Fruit fly (Drosophila melanogaster) whole organism, embryonic: ENCODE data around the gene Pp1-13C.
A peak's percentile ranks its signal among the peaks of the same experiment; 100 is the strongest.

Experiments
- Atf3 ChIP-seq: fragments of 200-800 bp; sonication (Bioruptor generic); optimal IDR thresholded peaks from 3 replicates; lab custom pipeline; 2016; ENCODE audit warnings: missing biosample characterization, missing genetic modification characterization
- Atf6 ChIP-seq: fragments of 200-800 bp; sonication (Bioruptor generic); IDR thresholded peaks from 2 replicates; pipeline ENCODE4 v1.3.6; 2022; ENCODE audit warnings: missing biosample characterization, missing genetic modification characterization
- CG1024 ChIP-seq: fragments of 200-800 bp; sonication (Bioruptor generic); IDR thresholded peaks from 2 replicates; pipeline ENCODE4 v1.3.6; 2022; ENCODE audit warnings: missing biosample characterization, missing genetic modification characterization
- CG11085 ChIP-seq: fragments of 200-800 bp; sonication (Bioruptor generic); IDR thresholded peaks from 2 replicates; pipeline ENCODE4 v1.3.6; 2022; ENCODE audit warnings: missing biosample characterization, missing genetic modification characterization
- CG14441 ChIP-seq: fragments of 200-800 bp; sonication (Bioruptor generic); IDR thresholded peaks from 2 replicates; pipeline ENCODE4 v1.3.6; 2022; ENCODE audit warnings: missing biosample characterization, missing genetic modification characterization
- CG1529 ChIP-seq: fragments of 200-800 bp; sonication (Bioruptor generic); optimal IDR thresholded peaks from 3 replicates; lab custom pipeline; 2018; ENCODE audit warnings: missing biosample characterization, missing genetic modification characterization
- CG16813 ChIP-seq: fragments of 200-800 bp; sonication (Bioruptor generic); IDR thresholded peaks from 3 replicates; pipeline ENCODE4 v1.3.6; 2022; ENCODE audit warnings: missing biosample characterization, missing genetic modification characterization; ENCODE audit not compliant: partially characterized antibody
- CG17385 ChIP-seq: fragments of 200-800 bp; sonication (Bioruptor generic); optimal IDR thresholded peaks from 3 replicates; lab custom pipeline; 2018; ENCODE audit warnings: missing biosample characterization, mild to moderate bottlenecking, missing genetic modification characterization
- CG17802 ChIP-seq: fragments of 200-800 bp; sonication (Bioruptor generic); optimal IDR thresholded peaks from 2 replicates; lab custom pipeline; 2018; ENCODE audit warnings: missing biosample characterization, mild to moderate bottlenecking, missing genetic modification characterization, moderate library complexity
- CG2712 ChIP-seq: fragments of 200-800 bp; optimal IDR thresholded peaks from 3 replicates; lab custom pipeline; 2019; ENCODE audit warnings: missing biosample characterization, mild to moderate bottlenecking, missing genetic modification characterization, moderate library complexity
- CG2889 ChIP-seq: fragments of 200-800 bp; sonication (Bioruptor generic); IDR thresholded peaks from 3 replicates; pipeline ENCODE4 v1.3.6; 2022; ENCODE audit warnings: missing biosample characterization, missing genetic modification characterization
- CG30020 ChIP-seq: fragments of 200-800 bp; optimal IDR thresholded peaks from 2 replicates; lab custom pipeline; 2019; ENCODE audit warnings: missing biosample characterization, mild to moderate bottlenecking, missing genetic modification characterization, moderate library complexity
- CG32532 ChIP-seq: fragments of 200-800 bp; sonication (Bioruptor generic); IDR thresholded peaks from 2 replicates; pipeline ENCODE4 v1.3.6; 2022; ENCODE audit warnings: missing biosample characterization, missing genetic modification characterization
- CG32767 ChIP-seq: fragments of 200-800 bp; sonication (Bioruptor generic); IDR thresholded peaks from 2 replicates; pipeline ENCODE4 v1.3.6; 2022; ENCODE audit warnings: missing biosample characterization, missing genetic modification characterization
- CG5180 ChIP-seq: fragments of 200-800 bp; sonication (Bioruptor generic); optimal IDR thresholded peaks from 3 replicates; lab custom pipeline; 2017; ENCODE audit warnings: missing biosample characterization, missing genetic modification characterization, mild to moderate bottlenecking, moderate library complexity, missing genetic modification reagents
- CG5953 ChIP-seq: fragments of 200-800 bp; sonication (Bioruptor generic); IDR thresholded peaks from 2 replicates; pipeline ENCODE4 v1.3.6; 2022; ENCODE audit warnings: missing biosample characterization, missing genetic modification characterization
- CG6813 ChIP-seq: fragments of 200-800 bp; sonication (Bioruptor generic); optimal IDR thresholded peaks from 2 replicates; lab custom pipeline; 2017; ENCODE audit warnings: missing biosample characterization, missing genetic modification characterization, mild to moderate bottlenecking, moderate library complexity, missing genetic modification reagents
- CG9817 ChIP-seq: fragments of 200-800 bp; sonication (Bioruptor generic); optimal IDR thresholded peaks from 2 replicates; lab custom pipeline; 2018; ENCODE audit warnings: missing biosample characterization, mild to moderate bottlenecking, missing genetic modification characterization, moderate library complexity
- CoRest ChIP-seq: fragments of 200-800 bp; sonication (Bioruptor generic); optimal IDR thresholded peaks from 3 replicates; lab custom pipeline; 2018; ENCODE audit warnings: missing biosample characterization, mild to moderate bottlenecking, missing genetic modification characterization, moderate library complexity
- Kr ChIP-seq: fragments of 200-800 bp; sonication (Bioruptor generic); optimal IDR thresholded peaks from 2 replicates; lab custom pipeline; 2017; ENCODE audit warnings: missing biosample characterization, mild to moderate bottlenecking, missing genetic modification characterization
- Mad ChIP-seq: fragments of 200-800 bp; sonication (Bioruptor generic); optimal IDR thresholded peaks from 2 replicates; lab custom pipeline; 2016; ENCODE audit warnings: missing biosample characterization, missing genetic modification characterization
- Med ChIP-seq: fragments of 200-800 bp; sonication (Bioruptor generic); peaks from one replicate; lab custom pipeline; 2016; ENCODE audit warnings: missing biosample characterization, missing genetic modification characterization, mild to moderate bottlenecking, inconsistent platforms, moderate library complexity
- PHDP ChIP-seq: fragments of 200-800 bp; sonication (Bioruptor generic); optimal IDR thresholded peaks from 3 replicates; lab custom pipeline; 2018; ENCODE audit warnings: missing biosample characterization, mild to moderate bottlenecking, missing genetic modification characterization, moderate library complexity
- Side ChIP-seq: fragments of 200-800 bp; sonication (Bioruptor generic); optimal IDR thresholded peaks from 2 replicates; lab custom pipeline; 2016; ENCODE audit warnings: missing biosample characterization, missing genetic modification characterization
- Sox100B ChIP-seq: fragments of 200-800 bp; sonication (Bioruptor generic); optimal IDR thresholded peaks from 3 replicates; lab custom pipeline; 2018; ENCODE audit warnings: missing biosample characterization, mild to moderate bottlenecking, missing genetic modification characterization
- Stat92E ChIP-seq, 3 experiments: fragments of >200 bp in 2 of 3; fragments of 200-800 bp in 1 of 3; sonication (Bioruptor generic) in 1 of 3; optimal IDR thresholded peaks; 2 replicates each; lab custom pipeline; 2017 to 2019; ENCODE audit warnings: missing biosample characterization in 3 of 3, missing genetic modification characterization in 3 of 3, mild to moderate bottlenecking in 1 of 3, moderate library complexity in 1 of 3
- Tbp ChIP-seq: fragments of >200 bp; optimal IDR thresholded peaks from 2 replicates; lab custom pipeline; 2018; ENCODE audit warnings: missing biosample characterization, missing genetic modification characterization
- Xrp1 ChIP-seq: fragments of 200-800 bp; sonication (Bioruptor generic); IDR thresholded peaks from 2 replicates; pipeline ENCODE4 v1.3.6; 2022; ENCODE audit warnings: missing biosample characterization, missing genetic modification characterization
- ase ChIP-seq: fragments of 200-800 bp; sonication (Bioruptor generic); IDR thresholded peaks from 3 replicates; pipeline ENCODE4 v1.3.6; 2022; ENCODE audit warnings: missing biosample characterization, missing genetic modification characterization
- bsh ChIP-seq, 2 experiments: fragments of 200-800 bp; sonication (Bioruptor generic); optimal IDR thresholded peaks; 2 replicates each; lab custom pipeline; 2017 to 2018; ENCODE audit warnings: mild to moderate bottlenecking in 2 of 2, missing biosample characterization in 2 of 2, missing genetic modification characterization in 2 of 2, moderate library complexity in 1 of 2
- danr ChIP-seq: fragments of 200-800 bp; sonication (Bioruptor generic); IDR thresholded peaks from 2 replicates; pipeline ENCODE4 v1.3.6; 2022; ENCODE audit warnings: missing biosample characterization, missing genetic modification characterization
- dpn ChIP-seq, 2 experiments: fragments of 200-800 bp; sonication (Bioruptor generic); optimal IDR thresholded peaks; 3 replicates each; lab custom pipeline; 2016; ENCODE audit warnings: missing biosample characterization in 2 of 2, missing genetic modification characterization in 2 of 2
- fd64A ChIP-seq: fragments of 200-800 bp; sonication (Bioruptor generic); optimal IDR thresholded peaks from 3 replicates; lab custom pipeline; 2018; ENCODE audit warnings: missing biosample characterization, mild to moderate bottlenecking, missing genetic modification characterization
- ftz-f1 ChIP-seq: fragments of 200-800 bp; sonication (Bioruptor generic); optimal IDR thresholded peaks from 2 replicates; lab custom pipeline; 2016; ENCODE audit warnings: missing biosample characterization, missing genetic modification characterization
- gce ChIP-seq: fragments of 200-800 bp; sonication (Bioruptor generic); IDR thresholded peaks from 3 replicates; pipeline ENCODE4 v1.3.6; 2022; ENCODE audit warnings: missing biosample characterization, missing genetic modification characterization
- grn ChIP-seq: fragments of 200-800 bp; sonication (Bioruptor generic); optimal IDR thresholded peaks from 3 replicates; lab custom pipeline; 2017; ENCODE audit warnings: missing biosample characterization, missing genetic modification characterization
- ham ChIP-seq: fragments of 200-800 bp; sonication (Bioruptor generic); IDR thresholded peaks from 2 replicates; pipeline ENCODE4 v1.3.6; 2022; ENCODE audit warnings: missing biosample characterization, missing genetic modification characterization
- jumu ChIP-seq: fragments of 200-800 bp; sonication (Bioruptor generic); optimal IDR thresholded peaks from 3 replicates; lab custom pipeline; 2016; ENCODE audit warnings: missing biosample characterization, missing genetic modification characterization
- kah ChIP-seq: fragments of 200-800 bp; sonication (Bioruptor generic); optimal IDR thresholded peaks from 2 replicates; lab custom pipeline; 2018; ENCODE audit warnings: missing biosample characterization, mild to moderate bottlenecking, missing genetic modification characterization
- klu ChIP-seq: fragments of 200-800 bp; sonication (Bioruptor generic); IDR thresholded peaks from 2 replicates; pipeline ENCODE4 v1.3.6; 2022; ENCODE audit warnings: missing biosample characterization, missing genetic modification characterization
- lab ChIP-seq: fragments of 200-800 bp; sonication (Bioruptor generic); optimal IDR thresholded peaks from 3 replicates; lab custom pipeline; 2017; ENCODE audit warnings: missing biosample characterization, missing genetic modification characterization, mild to moderate bottlenecking, moderate library complexity, missing genetic modification reagents
- nau ChIP-seq: fragments of 200-800 bp; sonication (Bioruptor generic); optimal IDR thresholded peaks from 3 replicates; lab custom pipeline; 2017; ENCODE audit warnings: missing biosample characterization, mild to moderate bottlenecking, missing genetic modification characterization, missing genetic modification reagents
- p53 ChIP-seq: fragments of 200-800 bp; sonication (Bioruptor generic); optimal IDR thresholded peaks from 2 replicates; lab custom pipeline; 2016; ENCODE audit warnings: missing biosample characterization, missing genetic modification characterization
- pb ChIP-seq: fragments of 200-800 bp; sonication (Bioruptor generic); optimal IDR thresholded peaks from 3 replicates; lab custom pipeline; 2016; ENCODE audit warnings: missing biosample characterization, missing genetic modification characterization
- peb ChIP-seq: fragments of 200-800 bp; sonication (Bioruptor generic); IDR thresholded peaks from 2 replicates; pipeline ENCODE4 v1.3.6; 2022; ENCODE audit warnings: missing biosample characterization, missing genetic modification characterization
- pita ChIP-seq: fragments of 200-800 bp; sonication (Bioruptor generic); optimal IDR thresholded peaks from 2 replicates; lab custom pipeline; 2017; ENCODE audit warnings: missing biosample characterization, mild to moderate bottlenecking, missing genetic modification characterization
- pum ChIP-seq: fragments of 200-800 bp; sonication (Bioruptor generic); optimal IDR thresholded peaks from 2 replicates; lab custom pipeline; 2016; ENCODE audit warnings: missing biosample characterization, missing genetic modification characterization
- slou ChIP-seq: fragments of 200-800 bp; sonication (Bioruptor generic); optimal IDR thresholded peaks from 3 replicates; lab custom pipeline; 2016; ENCODE audit warnings: missing biosample characterization, missing genetic modification characterization
- vfl ChIP-seq: fragments of 200-800 bp; sonication (Bioruptor generic); optimal IDR thresholded peaks from 2 replicates; lab custom pipeline; 2016; ENCODE audit warnings: missing biosample characterization, missing genetic modification characterization
- yki ChIP-seq: fragments of >200 bp; optimal IDR thresholded peaks from 3 replicates; lab custom pipeline; 2018
- z ChIP-seq: fragments of 200-800 bp; sonication (Bioruptor generic); IDR thresholded peaks from 3 replicates; pipeline ENCODE4 v1.3.6; 2022; ENCODE audit warnings: missing biosample characterization, missing genetic modification characterization

Gene Pp1-13C

dm6 chrX:15323302-15323880 is 37.5 kb downstream of the Pp1-13C start (continued):
- TF ChIP-seq CG1024: peak; percentile 79
- peak in 1 of 3 experiments; percentile 24 for TF ChIP-seq Stat92E (GFP tag; optimal IDR thresholded peaks at IDR 0.05; lab: Kevin White, UChicago)
- TF ChIP-seq Sox100B (GFP tag; lab: Kevin White, UChicago): peak; percentile 29
- peak; percentile 99 for TF ChIP-seq ftz-f1 (GFP tag; lab: Kevin White, UChicago)
- peak; percentile 92 for TF ChIP-seq jumu (GFP tag; lab: Kevin White, UChicago)
- peak; percentile 85 to 92 for TF ChIP-seq dpn (GFP tag; optimal IDR thresholded peaks at IDR 0.05; lab: Kevin White, UChicago)
- TF ChIP-seq ham (GFP tag; lab: Robert Waterston, UW): peak; percentile 68; the same call in 1 of the 2 replicates
- no peak for TF ChIP-seq CG16813 (GFP tag; lab: Robert Waterston, UW)
- TF ChIP-seq CG32767 (GFP tag; lab: Robert Waterston, UW): peak; percentile 81
- TF ChIP-seq PHDP (tag; lab: Kevin White, UChicago): peak; percentile 75
- TF ChIP-seq CG6813 (GFP tag; lab: Kevin White, UChicago): peak; percentile 88
- TF ChIP-seq CG9817 (tag; lab: Kevin White, UChicago): peak; percentile 79
- no peak for TF ChIP-seq CG30020 (tag; lab: Kevin White, UChicago)
- TF ChIP-seq lab (GFP tag; lab: Kevin White, UChicago): peak; percentile 95
- peak; percentile 88 for TF ChIP-seq p53 (GFP tag; lab: Kevin White, UChicago)
- TF ChIP-seq Tbp: no peak
- TF ChIP-seq Side (GFP tag; lab: Kevin White, UChicago): peak; percentile 87
- peak; percentile 13 to 75 for TF ChIP-seq bsh (GFP tag; optimal IDR thresholded peaks at IDR 0.05; lab: Kevin White, UChicago)
- peak; percentile 65 for TF ChIP-seq CG2712
- TF ChIP-seq pum: peak; percentile 88
- TF ChIP-seq CG1529: peak; percentile 54
- TF ChIP-seq Mad (GFP tag; lab: Kevin White, UChicago): peak; percentile 70
- peak; percentile 75 for TF ChIP-seq fd64A (GFP tag; lab: Kevin White, UChicago)
- no peak for TF ChIP-seq vfl (GFP tag; lab: Kevin White, UChicago)
- no peak for TF ChIP-seq Kr
- TF ChIP-seq CG32532 (GFP tag; lab: Robert Waterston, UW): peak; percentile 96
- peak; percentile 64 for TF ChIP-seq grn
- TF ChIP-seq kah (GFP tag; lab: Kevin White, UChicago): peak; percentile 76
- peak; percentile 98 for TF ChIP-seq gce (GFP tag; lab: Robert Waterston, UW)
- TF ChIP-seq pb (GFP tag; lab: Kevin White, UChicago): peak; percentile 79
- TF ChIP-seq yki (lab: Kevin White, UChicago): no peak
- TF ChIP-seq pita (GFP tag; lab: Kevin White, UChicago): no peak
- TF ChIP-seq klu (GFP tag; lab: Robert Waterston, UW): peak; percentile 72
- TF ChIP-seq slou (GFP tag; lab: Kevin White, UChicago): peak; percentile 29
- TF ChIP-seq CG2889 (GFP tag; lab: Robert Waterston, UW): peak; percentile 81
- peak; percentile 92 for TF ChIP-seq CG14441 (GFP tag; lab: Robert Waterston, UW)
- TF ChIP-seq CG5953 (GFP tag; lab: Robert Waterston, UW): peak; percentile 89
- peak; percentile 87 for TF ChIP-seq CG11085 (GFP tag; lab: Robert Waterston, UW)
- peak; percentile 49; the same call in 1 of the 2 replicates for TF ChIP-seq danr (GFP tag; lab: Robert Waterston, UW)
- peak; percentile 89 for TF ChIP-seq ase (GFP tag; lab: Robert Waterston, UW)
- TF ChIP-seq CG5180 (GFP tag; lab: Kevin White, UChicago): peak; percentile 73
- peak; percentile 75 for TF ChIP-seq nau
- TF ChIP-seq peb: peak; percentile 70
- TF ChIP-seq CG17802 (tag; lab: Kevin White, UChicago): peak; percentile 34
- TF ChIP-seq Med (GFP tag; lab: Kevin White, UChicago): peak; percentile 98
- TF ChIP-seq CoRest (tag; lab: Kevin White, UChicago): peak; percentile 70
- peak; percentile 88 for TF ChIP-seq Atf6 (GFP tag; lab: Robert Waterston, UW)
- peak; percentile 79 for TF ChIP-seq Atf3 (GFP tag; lab: Kevin White, UChicago)
- peak; percentile 33; the same call in 1 of the 3 replicates for TF ChIP-seq z (GFP tag; lab: Robert Waterston, UW)
- peak; percentile 83 for TF ChIP-seq Xrp1 (GFP tag; lab: Robert Waterston, UW)
- peak; percentile 78 for TF ChIP-seq CG17385
